Worm (Caenorhabditis elegans): ENCODE measurements around the gene srd-39.

ce11 chrX:13331386-13331785 is 31.0 kb upstream of the srd-39 start, which contains the start of gene sir-2.3:
- TF ChIP-seq ref-1 (GFP tag; conservative IDR thresholded peaks at IDR 0.05) (no peak), ztf-23 (GFP tag; IDR thresholded peaks at IDR 0.05) (no peak), T22C8.4 (GFP tag; IDR thresholded peaks at IDR 0.05) (no peak), flt-1 (GFP tag; IDR thresholded peaks at IDR 0.05) (no peak), tab-1 (GFP tag; IDR thresholded peaks at IDR 0.05) (no peak), med-1 (GFP tag; optimal IDR thresholded peaks at IDR 0.05; ENCODE audit: insufficient read depth) (no peak), cog-1 (tag; optimal IDR thresholded peaks at IDR 0.05) (no peak)
